Fruit fly (Drosophila melanogaster) whole organism, prepupa: Measurements from ENCODE around the gene CG16998.

Source experiments
- Blimp-1 ChIP-seq: fragments of 200-800 bp; sonication (Bioruptor generic); optimal IDR thresholded peaks from 3 replicates; lab custom pipeline; 2017; ENCODE audit warnings: missing biosample characterization, missing genetic modification characterization, mild to moderate bottlenecking, moderate library complexity, missing genetic modification reagents
- CG10631 ChIP-seq: fragments of 200-800 bp; sonication (Bioruptor generic); optimal IDR thresholded peaks from 2 replicates; lab custom pipeline; 2016; ENCODE audit warnings: missing biosample characterization, missing genetic modification characterization
- CG10669 ChIP-seq: fragments of 200-800 bp; sonication (Bioruptor generic); optimal IDR thresholded peaks from 3 replicates; lab custom pipeline; 2018; ENCODE audit warnings: missing biosample characterization, mild to moderate bottlenecking, missing genetic modification characterization, moderate library complexity
- CG11762 ChIP-seq: fragments of 200-800 bp; sonication (Bioruptor generic); optimal IDR thresholded peaks from 3 replicates; lab custom pipeline; 2016; ENCODE audit warnings: missing biosample characterization, missing genetic modification characterization; ENCODE audit not compliant: insufficient read depth
- CG15336 ChIP-seq: fragments of 200-800 bp; sonication (Bioruptor generic); IDR thresholded peaks from 2 replicates; pipeline ENCODE4 v1.3.6; 2022; ENCODE audit warnings: missing biosample characterization, missing genetic modification characterization
- CG1621 ChIP-seq: fragments of 200-800 bp; sonication (Bioruptor generic); optimal IDR thresholded peaks from 3 replicates; lab custom pipeline; 2018; ENCODE audit warnings: missing biosample characterization, mild to moderate bottlenecking, missing genetic modification characterization
- CG16779 ChIP-seq: fragments of 200-800 bp; sonication (Bioruptor generic); optimal IDR thresholded peaks from 3 replicates; lab custom pipeline; 2017; ENCODE audit warnings: missing biosample characterization, mild to moderate bottlenecking, missing genetic modification characterization
- CG3032 ChIP-seq: fragments of 200-800 bp; optimal IDR thresholded peaks from 2 replicates; lab custom pipeline; 2019; ENCODE audit warnings: missing biosample characterization, mild to moderate bottlenecking, missing genetic modification characterization, moderate library complexity
- CG31627 ChIP-seq: fragments of 200-800 bp; sonication (Bioruptor generic); optimal IDR thresholded peaks from 3 replicates; lab custom pipeline; 2016; ENCODE audit warnings: missing biosample characterization, missing genetic modification characterization
- CG32006 ChIP-seq: fragments of 200-800 bp; sonication (Bioruptor generic); optimal IDR thresholded peaks from 3 replicates; lab custom pipeline; 2017; ENCODE audit warnings: missing biosample characterization, mild to moderate bottlenecking, missing genetic modification characterization
- CG34406 ChIP-seq: fragments of 200-800 bp; sonication (Bioruptor generic); optimal IDR thresholded peaks from 3 replicates; lab custom pipeline; 2016; ENCODE audit warnings: missing biosample characterization, missing genetic modification characterization
- CG3919 ChIP-seq: fragments of 200-800 bp; sonication (Bioruptor generic); optimal IDR thresholded peaks from 3 replicates; lab custom pipeline; 2016; ENCODE audit warnings: missing biosample characterization, missing genetic modification characterization
- CG4318 ChIP-seq: fragments of 200-800 bp; sonication (Bioruptor generic); optimal IDR thresholded peaks from 3 replicates; lab custom pipeline; 2017; ENCODE audit warnings: missing biosample characterization, mild to moderate bottlenecking, missing genetic modification characterization
- CG6163 ChIP-seq: fragments of 200-800 bp; sonication (Bioruptor generic); IDR thresholded peaks from 3 replicates; pipeline ENCODE4 v1.3.6; 2022; ENCODE audit warnings: missing biosample characterization, missing genetic modification characterization
- CG6792 ChIP-seq: fragments of 200-800 bp; sonication (Bioruptor generic); optimal IDR thresholded peaks from 3 replicates; lab custom pipeline; 2016; ENCODE audit warnings: missing biosample characterization, missing genetic modification characterization
- CG6808 ChIP-seq: fragments of 200-800 bp; sonication (Bioruptor generic); optimal IDR thresholded peaks from 3 replicates; lab custom pipeline; 2017; ENCODE audit warnings: missing biosample characterization, missing genetic modification characterization, mild to moderate bottlenecking, moderate library complexity, missing genetic modification reagents
- CG6854 ChIP-seq: fragments of 200-800 bp; sonication (Bioruptor generic); optimal IDR thresholded peaks from 2 replicates; lab custom pipeline; 2017; ENCODE audit warnings: missing biosample characterization, mild to moderate bottlenecking, missing genetic modification characterization
- CG7368 ChIP-seq: fragments of 200-800 bp; sonication (Bioruptor generic); optimal IDR thresholded peaks from 3 replicates; lab custom pipeline; 2016; ENCODE audit warnings: missing biosample characterization, missing genetic modification characterization
- CG8119 ChIP-seq: fragments of 200-800 bp; sonication (Bioruptor generic); IDR thresholded peaks from 3 replicates; pipeline ENCODE4 v1.3.6; 2022; ENCODE audit warnings: missing biosample characterization, missing genetic modification characterization
- CG8632 ChIP-seq: fragments of 200-800 bp; sonication (Bioruptor generic); optimal IDR thresholded peaks from 3 replicates; lab custom pipeline; 2016; ENCODE audit warnings: missing biosample characterization, missing genetic modification characterization
- CG9139 ChIP-seq: fragments of 200-800 bp; sonication (Bioruptor generic); optimal IDR thresholded peaks from 3 replicates; lab custom pipeline; 2017; ENCODE audit warnings: missing biosample characterization, mild to moderate bottlenecking, missing genetic modification characterization
- Eip78C ChIP-seq: fragments of 200-800 bp; sonication (Bioruptor generic); peaks from one replicate; lab custom pipeline; 2016; ENCODE audit warnings: missing biosample characterization, missing genetic modification characterization
- Eip93F ChIP-seq: fragments of 200-800 bp; sonication (Bioruptor generic); optimal IDR thresholded peaks from 2 replicates; lab custom pipeline; 2016; ENCODE audit warnings: missing biosample characterization, mild to moderate bottlenecking, missing genetic modification characterization
- Ets21C ChIP-seq: fragments of 200-800 bp; sonication (Bioruptor generic); optimal IDR thresholded peaks from 3 replicates; lab custom pipeline; 2016; ENCODE audit warnings: missing biosample characterization, missing genetic modification characterization
- Gug ChIP-seq: fragments of 200-800 bp; sonication (Bioruptor generic); IDR thresholded peaks from 2 replicates; pipeline ENCODE4 v1.3.6; 2022; ENCODE audit warnings: missing biosample characterization, missing genetic modification characterization
- Hr38 ChIP-seq: sonication (Bioruptor generic); optimal IDR thresholded peaks from 2 replicates; lab custom pipeline; 2016; ENCODE audit warnings: missing biosample characterization, missing genetic modification characterization
- Hr4 ChIP-seq: fragments of 200-800 bp; sonication (Bioruptor generic); optimal IDR thresholded peaks from 3 replicates; lab custom pipeline; 2016; ENCODE audit warnings: missing biosample characterization, missing genetic modification characterization
- Met ChIP-seq: fragments of 200-800 bp; sonication (Bioruptor generic); optimal IDR thresholded peaks from 3 replicates; lab custom pipeline; 2016; ENCODE audit warnings: missing biosample characterization, missing genetic modification characterization
- Smox ChIP-seq: fragments of 200-800 bp; sonication (Bioruptor generic); optimal IDR thresholded peaks from 3 replicates; lab custom pipeline; 2016; ENCODE audit warnings: missing biosample characterization, missing genetic modification characterization
- Sox102F ChIP-seq: fragments of 200-800 bp; sonication (Bioruptor generic); optimal IDR thresholded peaks from 2 replicates; lab custom pipeline; 2016; ENCODE audit warnings: missing biosample characterization, mild to moderate bottlenecking, missing genetic modification characterization
- Sox14 ChIP-seq: fragments of 200-800 bp; sonication (Bioruptor generic); optimal IDR thresholded peaks from 3 replicates; lab custom pipeline; 2016; ENCODE audit warnings: missing biosample characterization, missing genetic modification characterization
- Sox15 ChIP-seq: fragments of 200-800 bp; sonication (Bioruptor generic); optimal IDR thresholded peaks from 3 replicates; lab custom pipeline; 2016; ENCODE audit warnings: missing biosample characterization, missing genetic modification characterization
- acj6 ChIP-seq: fragments of 200-800 bp; sonication (Bioruptor generic); optimal IDR thresholded peaks from 3 replicates; lab custom pipeline; 2016; ENCODE audit warnings: missing biosample characterization, missing genetic modification characterization
- cyc ChIP-seq: fragments of 200-800 bp; sonication (Bioruptor generic); optimal IDR thresholded peaks from 3 replicates; lab custom pipeline; 2016; ENCODE audit warnings: missing biosample characterization, missing genetic modification characterization
- dac ChIP-seq: fragments of 200-800 bp; sonication (Bioruptor generic); optimal IDR thresholded peaks from 2 replicates; lab custom pipeline; 2017; ENCODE audit warnings: missing biosample characterization, mild to moderate bottlenecking, missing genetic modification characterization
- dsx ChIP-seq: fragments of 200-800 bp; optimal IDR thresholded peaks from 3 replicates; lab custom pipeline; 2019; ENCODE audit warnings: missing biosample characterization, mild to moderate bottlenecking, missing genetic modification characterization, moderate library complexity; ENCODE audit not compliant: poor library complexity, severe bottlenecking
- eg ChIP-seq: fragments of 200-800 bp; sonication (Bioruptor generic); IDR thresholded peaks from 3 replicates; pipeline ENCODE4 v1.3.6; 2022; ENCODE audit warnings: missing biosample characterization, missing genetic modification characterization
- esn ChIP-seq: fragments of 200-800 bp; sonication (Bioruptor generic); optimal IDR thresholded peaks from 2 replicates; lab custom pipeline; 2016; ENCODE audit warnings: missing biosample characterization, mild to moderate bottlenecking, missing genetic modification characterization, moderate library complexity
- fkh ChIP-seq: fragments of 200-800 bp; sonication (Bioruptor generic); optimal IDR thresholded peaks from 3 replicates; lab custom pipeline; 2017; ENCODE audit warnings: missing biosample characterization, mild to moderate bottlenecking, missing genetic modification characterization, moderate library complexity
- lz ChIP-seq: fragments of 200-800 bp; sonication (Bioruptor generic); optimal IDR thresholded peaks from 3 replicates; lab custom pipeline; 2016; ENCODE audit warnings: missing biosample characterization, missing genetic modification characterization
- salr ChIP-seq, 2 experiments: fragments of 200-800 bp; sonication (Bioruptor generic); optimal IDR thresholded peaks; 3 replicates each; lab custom pipeline; 2016 to 2018; ENCODE audit warnings: missing biosample characterization in 2 of 2, missing genetic modification characterization in 2 of 2, mild to moderate bottlenecking in 1 of 2
- spab ChIP-seq: fragments of 200-800 bp; sonication (Bioruptor generic); optimal IDR thresholded peaks from 2 replicates; lab custom pipeline; 2017; ENCODE audit warnings: missing biosample characterization, mild to moderate bottlenecking, missing genetic modification characterization, missing genetic modification reagents
- ss ChIP-seq, 2 experiments: fragments of 200-800 bp; sonication (Bioruptor generic); optimal IDR thresholded peaks; 2 replicates in 1 of 2; 3 replicates in 1 of 2; lab custom pipeline; 2017 to 2018; ENCODE audit warnings: mild to moderate bottlenecking in 2 of 2, missing biosample characterization in 2 of 2, missing genetic modification characterization in 2 of 2, moderate library complexity in 1 of 2
- svp ChIP-seq: fragments of 200-800 bp; sonication (Bioruptor generic); peaks from one replicate; lab custom pipeline; 2016; ENCODE audit warnings: missing biosample characterization, missing genetic modification characterization
- vri ChIP-seq: fragments of 200-800 bp; sonication (Bioruptor generic); optimal IDR thresholded peaks from 3 replicates; lab custom pipeline; 2016; ENCODE audit warnings: missing biosample characterization, mild to moderate bottlenecking, missing genetic modification characterization

CG16998 gene

dm6 chr3L:7518351-7519102 is 21.1 kb downstream of the CG16998 start, which contains the start of gene ltl:
ltl (plus strand) TSS chr3L:7518997.
- TF ChIP-seq Met (GFP tag; lab: Kevin White, UChicago) (no peak), CG6163 (peak; percentile 21; the same call in 1 of the 3 replicates), esn (GFP tag; lab: Kevin White, UChicago) (no peak), dsx (no peak), CG6854 (no peak), CG3919 (GFP tag; lab: Kevin White, UChicago) (peak; percentile 18), CG10669 (GFP tag; lab: Kevin White, UChicago) (no peak), Hr38 (no peak), spab (GFP tag; lab: Kevin White, UChicago) (no peak), Eip78C (peak; percentile 29)

- TF ChIP-seq CG10669 (GFP tag; lab: Kevin White, UChicago): no peak
- TF ChIP-seq CG32006 (GFP tag; lab: Kevin White, UChicago): peak; percentile 52
- TF ChIP-seq ss (GFP tag; optimal IDR thresholded peaks at IDR 0.05; lab: Kevin White, UChicago): peak in 1 of 2 experiments; percentile 26
- peak; percentile 25 for TF ChIP-seq CG3032 (tag; lab: Kevin White, UChicago)
- 0 out of 3 replicates have a peak, but pooled peaks have one; percentile 16 for TF ChIP-seq CG8119 (GFP tag; lab: Robert Waterston, UW)
- peak; percentile 51 for TF ChIP-seq Sox14 (GFP tag; lab: Kevin White, UChicago)
- TF ChIP-seq CG16779 (tag; lab: Kevin White, UChicago): no peak
- TF ChIP-seq Smox (GFP tag; lab: Kevin White, UChicago): no peak
- TF ChIP-seq Ets21C: peak; percentile 11
- TF ChIP-seq vri (GFP tag; lab: Kevin White, UChicago): no peak
- no peak for TF ChIP-seq Gug (GFP tag; lab: Robert Waterston, UW)
- peak; percentile 47 for TF ChIP-seq CG31627
- no peak for TF ChIP-seq Blimp-1 (GFP tag; lab: Kevin White, UChicago)
- TF ChIP-seq eg (GFP tag; lab: Robert Waterston, UW): peak; percentile 34; the same call in 1 of the 3 replicates
- peak; percentile 33 for TF ChIP-seq CG3919 (GFP tag; lab: Kevin White, UChicago)
- no peak for TF ChIP-seq CG6854
- TF ChIP-seq acj6 (GFP tag; lab: Kevin White, UChicago): peak; percentile 41
- no peak for TF ChIP-seq CG6808
- no peak for TF ChIP-seq fkh (GFP tag; lab: Kevin White, UChicago)
- TF ChIP-seq CG34406 (GFP tag; lab: Kevin White, UChicago): peak; percentile 24
- TF ChIP-seq CG1621: peak; percentile 66
- no peak for TF ChIP-seq Sox102F (GFP tag; lab: Kevin White, UChicago)
- peak; percentile 82 for TF ChIP-seq Eip78C
- peak; percentile 32 for TF ChIP-seq Sox15 (GFP tag; lab: Kevin White, UChicago)
- TF ChIP-seq CG6792 (GFP tag; lab: Kevin White, UChicago): no peak
- no peak for TF ChIP-seq CG15336 (GFP tag; lab: Robert Waterston, UW)
- peak; percentile 12 for TF ChIP-seq dac
- peak; percentile 3 for TF ChIP-seq CG7368 (GFP tag; lab: Kevin White, UChicago)
- TF ChIP-seq Hr4 (GFP tag; lab: Kevin White, UChicago): peak; percentile 26
- peak; percentile 99 for TF ChIP-seq svp (GFP tag; lab: Kevin White, UChicago)
- 0 out of 3 replicates have a peak, but pooled peaks have one; percentile 22 for TF ChIP-seq CG6163
- no peak for TF ChIP-seq CG4318 (GFP tag; lab: Kevin White, UChicago)
- no peak for TF ChIP-seq CG9139 (GFP tag; lab: Kevin White, UChicago)
- TF ChIP-seq cyc (GFP tag; lab: Kevin White, UChicago): peak; percentile 18
- peak; percentile 15 for TF ChIP-seq CG8632
- peak in 1 of 2 experiments; percentile 54 for TF ChIP-seq salr (GFP tag; optimal IDR thresholded peaks at IDR 0.05; lab: Kevin White, UChicago)
- TF ChIP-seq lz (GFP tag; lab: Kevin White, UChicago): peak; percentile 12
- peak; percentile 41 for TF ChIP-seq esn (GFP tag; lab: Kevin White, UChicago)
- peak; percentile 44 for TF ChIP-seq CG10631 (GFP tag; lab: Kevin White, UChicago)
- TF ChIP-seq Eip93F (GFP tag; lab: Kevin White, UChicago): no peak
- no peak for TF ChIP-seq CG11762 (GFP tag; lab: Kevin White, UChicago)
These were observed 28.9 kb downstream of the CG16998 start, which contains the start of gene CG7546 for dm6 chr3L:7510414-7511384. CG7546 (plus strand) TSS chr3L:7510986.
